Fruit fly (Drosophila melanogaster): Measurements from ENCODE around the gene CG42264.

The CG42264 gene

dm6 chrX:5737676-5738220 lies 38.7 kb downstream of the CG42264 start, which contains the start of gene Snx27 (continued):
- TF ChIP-seq B-H2 (GFP tag; optimal IDR thresholded peaks at IDR 0.05) (peak; percentile 50), CG11560 (tag; IDR thresholded peaks at IDR 0.05) (peak; percentile 71; the same call in 2 of the 3 replicates), Neu2 (GFP tag; optimal IDR thresholded peaks at IDR 0.05; ENCODE audit: borderline replicate concordance) (no peak), CG10431 (GFP tag; optimal IDR thresholded peaks at IDR 0.05) (peak; percentile 46), rib (GFP tag; IDR thresholded peaks at IDR 0.05) (peak; percentile 59; the same call in 1 of the 2 replicates), Side (GFP tag; optimal IDR thresholded peaks at IDR 0.05) (peak; percentile 30), CG1233 (GFP tag; optimal IDR thresholded peaks at IDR 0.05) (peak; percentile 12), Rfx (GFP tag; IDR thresholded peaks at IDR 0.05) (peak; percentile 79), Xbp1 (GFP tag; optimal IDR thresholded peaks at IDR 0.05) (peak; percentile 53), CG13123 (GFP tag; optimal IDR thresholded peaks at IDR 0.05) (no peak), h (optimal IDR thresholded peaks at IDR 0.05) (no peak), pzg (GFP tag; optimal IDR thresholded peaks at IDR 0.05) (peak; percentile 99), HLH54F (GFP tag; optimal IDR thresholded peaks at IDR 0.05) (peak; percentile 56), CG8089 (GFP tag; optimal IDR thresholded peaks at IDR 0.05) (no peak), ranshi (GFP tag; IDR thresholded peaks at IDR 0.05) (0 out of 2 replicates have a peak, but pooled peaks have one; percentile 6), CG12942 (GFP tag; optimal IDR thresholded peaks at IDR 0.05) (no peak), NFAT (GFP tag; IDR thresholded peaks at IDR 0.05) (peak; percentile 52; the same call in 1 of the 2 replicates), btn (GFP tag; optimal IDR thresholded peaks at IDR 0.05) (no peak), Sry-δ (GFP tag; optimal IDR thresholded peaks at IDR 0.05) (peak; percentile 96), CG12299 (tag; optimal IDR thresholded peaks at IDR 0.05) (no peak), CG33557 (GFP tag; optimal IDR thresholded peaks at IDR 0.05) (peak; percentile 18), H2.0 (GFP tag; IDR thresholded peaks at IDR 0.05) (peak; percentile 17; the same call in 1 of the 2 replicates), dmrt99B (tag; optimal IDR thresholded peaks at IDR 0.05) (no peak), wor (GFP tag; IDR thresholded peaks at IDR 0.05) (no peak), Sin3A (optimal IDR thresholded peaks at IDR 0.05) (peak; percentile 76), CG12744 (GFP tag; optimal IDR thresholded peaks at IDR 0.05) (peak; percentile 9), insv (GFP tag; optimal IDR thresholded peaks at IDR 0.05) (peak in 1 of 2 experiments; percentile 3), Doc3 (GFP tag; IDR thresholded peaks at IDR 0.05; ENCODE audit: partially characterized antibody) (peak; percentile 97), CG7357 (GFP tag; IDR thresholded peaks at IDR 0.05) (no peak), p53 (GFP tag; optimal IDR thresholded peaks at IDR 0.05) (peak; percentile 75), CTCF (GFP tag; optimal IDR thresholded peaks at IDR 0.05) (peak; percentile 50), Hey (tag; optimal IDR thresholded peaks at IDR 0.05) (no peak), CG15479 (GFP tag; optimal IDR thresholded peaks at IDR 0.05) (peak; percentile 5), CG12236 (GFP tag; optimal IDR thresholded peaks at IDR 0.05) (no peak), CG2199 (GFP tag; IDR thresholded peaks at IDR 0.05) (no peak), Dll (GFP tag; IDR thresholded peaks at IDR 0.05; ENCODE audit: partially characterized antibody) (peak; percentile 99), chif (GFP tag; optimal IDR thresholded peaks at IDR 0.05) (peak; percentile 23 to 25), bigmax (GFP tag; optimal IDR thresholded peaks at IDR 0.05) (no peak), Six4 (GFP tag; optimal IDR thresholded peaks at IDR 0.05) (no peak), ind (GFP tag; optimal IDR thresholded peaks at IDR 0.05) (peak; percentile 4), CG11247 (GFP tag; IDR thresholded peaks at IDR 0.05) (peak; percentile 59; the same call in 1 of the 2 replicates), CG31441 (GFP tag; IDR thresholded peaks at IDR 0.05) (peak; percentile 39; the same call in 1 of the 2 replicates), mirr (GFP tag; optimal IDR thresholded peaks at IDR 0.05) (peak; percentile 14), zfh1 (GFP tag; IDR thresholded peaks at IDR 0.05) (peak; percentile 53; the same call in 2 of the 3 replicates), CG18262 (tag; optimal IDR thresholded peaks at IDR 0.05) (peak; percentile 6), CG7556 (GFP tag; optimal IDR thresholded peaks at IDR 0.05) (peak; percentile 9), gro (GFP tag; optimal IDR thresholded peaks at IDR 0.05) (peak; percentile 83), CG32532 (GFP tag; IDR thresholded peaks at IDR 0.05) (peak; percentile 65), nom (GFP tag; optimal IDR thresholded peaks at IDR 0.05) (peak; percentile 36), Nf-YA (GFP tag; IDR thresholded peaks at IDR 0.05) (no peak), CG7963 (GFP tag; IDR thresholded peaks at IDR 0.05; ENCODE audit: partially characterized antibody) (peak; percentile 99), sima (GFP tag; optimal IDR thresholded peaks at IDR 0.05) (no peak)
